Fruit fly (Drosophila melanogaster): ENCODE data around the gene CG46426.

Gene CG46426

DNA sequence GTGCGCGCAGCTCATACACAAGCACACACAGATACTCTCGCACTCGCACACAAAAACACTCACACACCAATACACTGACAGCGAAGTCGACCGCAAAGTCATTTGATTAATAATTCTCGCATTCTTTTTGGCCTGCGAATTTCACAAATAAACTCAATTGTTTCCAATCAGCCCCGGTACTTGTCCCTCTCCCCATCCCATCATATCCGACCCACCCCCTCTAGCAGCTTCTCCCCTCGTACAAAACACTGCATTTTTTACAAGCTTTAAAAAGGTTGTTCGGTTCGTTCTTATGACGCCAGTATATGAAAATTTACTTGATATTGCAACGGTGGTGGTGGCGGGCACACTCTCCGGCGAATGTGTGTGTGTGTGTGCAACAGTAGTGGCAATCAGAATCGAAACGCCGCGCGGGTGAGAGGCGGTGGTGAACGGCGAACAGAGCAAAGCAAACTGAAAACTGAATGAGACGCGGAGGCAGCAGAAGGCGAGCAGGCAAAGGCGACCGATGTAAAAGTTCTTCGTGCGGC lies 34.9 kb upstream of the CG46426 start (continued):
- TF ChIP-seq CG10959 (GFP tag; IDR thresholded peaks at IDR 0.05) (no peak), seq (GFP tag; IDR thresholded peaks at IDR 0.05) (peak; percentile 46; the same call in 1 of the 2 replicates), CG7556 (GFP tag; optimal IDR thresholded peaks at IDR 0.05) (no peak), CG11696 (GFP tag; IDR thresholded peaks at IDR 0.05) (no peak), CG9876 (GFP tag; optimal IDR thresholded peaks at IDR 0.05) (no peak), sc (optimal IDR thresholded peaks at IDR 0.05) (no peak), sc (GFP tag; optimal IDR thresholded peaks at IDR 0.05) (no peak), CG6689 (GFP tag; IDR thresholded peaks at IDR 0.05) (no peak), CG33557 (GFP tag; optimal IDR thresholded peaks at IDR 0.05) (no peak), sob (GFP tag; IDR thresholded peaks at IDR 0.05) (no peak; the same call in 1 of the 2 replicates), cato (GFP tag; optimal IDR thresholded peaks at IDR 0.05; ENCODE audit: borderline replicate concordance) (no peak), Side (GFP tag; optimal IDR thresholded peaks at IDR 0.05) (peak; percentile 34), dpn (GFP tag; optimal IDR thresholded peaks at IDR 0.05) (peak in 1 of 2 experiments; percentile 5), pnt (GFP tag; optimal IDR thresholded peaks at IDR 0.05) (no peak), CG17612 (GFP tag; IDR thresholded peaks at IDR 0.05) (no peak), GATAe (GFP tag; conservative IDR thresholded peaks at IDR 0.05) (no peak), CG11723 (GFP tag; optimal IDR thresholded peaks at IDR 0.05) (no peak), kni (GFP tag; optimal IDR thresholded peaks at IDR 0.05) (peak; percentile 88), CG12155 (GFP tag; optimal IDR thresholded peaks at IDR 0.05) (peak; percentile 16), tin (GFP tag; optimal IDR thresholded peaks at IDR 0.05) (no peak), gt (GFP tag; IDR thresholded peaks at IDR 0.05) (no peak), CG3281 (GFP tag; optimal IDR thresholded peaks at IDR 0.05) (peak; percentile 10), Hmx (GFP tag; optimal IDR thresholded peaks at IDR 0.05) (no peak), danr (GFP tag; IDR thresholded peaks at IDR 0.05) (no peak), luna (GFP tag; optimal IDR thresholded peaks at IDR 0.05) (no peak), sug (tag; optimal IDR thresholded peaks at IDR 0.05) (peak; percentile 59), CG17568 (GFP tag; optimal IDR thresholded peaks at IDR 0.05) (no peak), HHEX (GFP tag; optimal IDR thresholded peaks at IDR 0.05) (peak; percentile 18), dimm (GFP tag; IDR thresholded peaks at IDR 0.05) (no peak), sima (GFP tag; optimal IDR thresholded peaks at IDR 0.05) (no peak), Atf6 (GFP tag; IDR thresholded peaks at IDR 0.05) (peak; percentile 37; the same call in 1 of the 2 replicates), fd102C (GFP tag; optimal IDR thresholded peaks at IDR 0.05) (no peak), CG16815 (GFP tag; optimal IDR thresholded peaks at IDR 0.05) (no peak), croc (GFP tag; conservative IDR thresholded peaks at IDR 0.05) (no peak), CG10274 (GFP tag; optimal IDR thresholded peaks at IDR 0.05) (no peak), corto (GFP tag; optimal IDR thresholded peaks at IDR 0.05) (peak; percentile 24), knrl (GFP tag; IDR thresholded peaks at IDR 0.05; ENCODE audit: partially characterized antibody) (peak; percentile 25; the same call in 1 of the 3 replicates), gro (GFP tag; optimal IDR thresholded peaks at IDR 0.05) (peak; percentile 54), Rx (GFP tag; IDR thresholded peaks at IDR 0.05) (no peak), sqz (GFP tag; optimal IDR thresholded peaks at IDR 0.05) (no peak), dmrt99B (tag; optimal IDR thresholded peaks at IDR 0.05) (no peak), ranshi (GFP tag; IDR thresholded peaks at IDR 0.05) (no peak; the same call in 1 of the 2 replicates), CG3065 (GFP tag; optimal IDR thresholded peaks at IDR 0.05) (no peak), Hand (GFP tag; optimal IDR thresholded peaks at IDR 0.05) (peak; percentile 12), exex (tag; optimal IDR thresholded peaks at IDR 0.05) (peak; percentile 37), ind (GFP tag; optimal IDR thresholded peaks at IDR 0.05) (no peak), CG15269 (tag; optimal IDR thresholded peaks at IDR 0.05) (no peak), Tbp (GFP tag; optimal IDR thresholded peaks at IDR 0.05) (no peak), CG3838 (GFP tag; optimal IDR thresholded peaks at IDR 0.05) (no peak), CG9727 (GFP tag; optimal IDR thresholded peaks at IDR 0.05) (no peak), eyg (GFP tag; optimal IDR thresholded peaks at IDR 0.05) (no peak), CG1602 (GFP tag; optimal IDR thresholded peaks at IDR 0.05) (no peak)
